Worm (Caenorhabditis elegans): Measurements from ENCODE around the gene pqn-63.

ce11 chrV:9664620-9665019 is 48.8 kb downstream of the pqn-63 start:
- TF ChIP-seq him-1 (tag; optimal IDR thresholded peaks at IDR 0.05) (peak; percentile 58), dao-5 (tag; optimal IDR thresholded peaks at IDR 0.05) (no peak), W03F9.2 (tag; optimal IDR thresholded peaks at IDR 0.05) (no peak)

All from whole organism, L4/young adult.